Fruit fly (Drosophila melanogaster) whole organism: ENCODE measurements around the gene ImpE1.
A peak's percentile ranks its signal among the peaks of the same experiment; 100 is the strongest.

Experiments
- CG8478 ChIP-seq: fragments of >200 bp; optimal IDR thresholded peaks from 2 replicates; lab custom pipeline; 2018; ENCODE audit warnings: inconsistent platforms
- Dll ChIP-seq: fragments of >200 bp; optimal IDR thresholded peaks from 2 replicates; lab custom pipeline; 2017
- EcR ChIP-seq, 2 experiments: fragments of >200 bp; optimal IDR thresholded peaks; 2 replicates each; lab custom pipeline; 2017; ENCODE audit warnings: missing biosample characterization in 2 of 2, missing genetic modification characterization in 2 of 2, missing genetic modification reagents in 2 of 2
- pan ChIP-seq: fragments of >200 bp; optimal IDR thresholded peaks from 2 replicates; lab custom pipeline; 2017
- psq ChIP-seq: fragments of >200 bp; optimal IDR thresholded peaks from 2 replicates; lab custom pipeline; 2017
- usp ChIP-seq: fragments of >200 bp; optimal IDR thresholded peaks from 2 replicates; lab custom pipeline; 2017; ENCODE audit warnings: missing biosample characterization, missing genetic modification characterization, mixed read lengths

Gene ImpE1

DNA sequence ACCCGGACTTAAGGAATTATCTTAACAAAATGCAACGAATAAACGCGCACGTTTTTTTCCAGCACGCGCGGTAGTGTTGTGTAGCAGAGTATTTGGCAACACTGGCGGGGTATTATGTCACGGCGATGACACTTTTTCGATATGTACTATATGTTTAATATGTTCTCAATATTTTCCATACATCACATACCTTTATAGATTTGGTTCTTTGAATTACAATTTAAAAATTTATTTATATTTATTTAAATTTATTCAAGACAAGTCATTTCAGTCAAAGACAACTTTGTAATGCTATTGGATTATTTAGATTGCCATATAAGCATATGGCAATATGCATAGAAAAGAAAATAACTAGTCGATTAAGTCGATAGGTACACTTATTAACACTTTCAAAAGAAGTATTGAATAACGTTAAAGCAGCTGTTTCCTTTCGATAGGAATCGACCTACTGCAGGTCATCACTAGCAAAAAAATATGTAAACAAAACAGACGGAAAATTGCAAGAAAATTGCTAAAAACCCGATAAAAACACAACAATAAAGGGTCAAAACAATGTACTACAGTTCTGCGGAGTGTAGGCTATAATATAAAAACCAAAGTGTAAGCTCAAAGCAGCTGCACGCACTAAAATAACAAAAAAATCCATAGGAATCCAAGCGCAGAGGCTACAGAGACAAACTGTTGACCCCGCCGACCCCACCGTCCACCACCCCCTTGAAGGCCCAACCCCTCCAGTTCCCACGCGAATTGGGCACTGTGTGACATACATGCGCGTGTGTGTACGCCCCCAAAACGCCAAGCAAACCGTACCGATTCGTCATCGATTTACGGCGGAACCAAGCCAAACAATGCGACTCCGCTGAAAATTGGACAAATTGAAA is 25.9 kb upstream of the ImpE1 start, which contains the start of the genes CG7182 and GAPcenA:
Gene CG7182, minus strand, starts transcription at position 283 of the 881 bp plus-strand sequence.
Gene GAPcenA, plus strand, starts transcription at position 462 of the 881 bp plus-strand sequence.
- TF ChIP-seq Dll (lab: Kevin White, UChicago) (no peak), psq (no peak), CG8478 (lab: Kevin White, UChicago) (no peak), usp (GFP tag; lab: Kevin White, UChicago) (no peak), EcR (GFP tag; optimal IDR thresholded peaks at IDR 0.05; lab: Kevin White, UChicago) (no peak), pan (lab: Kevin White, UChicago) (no peak)

DNA sequence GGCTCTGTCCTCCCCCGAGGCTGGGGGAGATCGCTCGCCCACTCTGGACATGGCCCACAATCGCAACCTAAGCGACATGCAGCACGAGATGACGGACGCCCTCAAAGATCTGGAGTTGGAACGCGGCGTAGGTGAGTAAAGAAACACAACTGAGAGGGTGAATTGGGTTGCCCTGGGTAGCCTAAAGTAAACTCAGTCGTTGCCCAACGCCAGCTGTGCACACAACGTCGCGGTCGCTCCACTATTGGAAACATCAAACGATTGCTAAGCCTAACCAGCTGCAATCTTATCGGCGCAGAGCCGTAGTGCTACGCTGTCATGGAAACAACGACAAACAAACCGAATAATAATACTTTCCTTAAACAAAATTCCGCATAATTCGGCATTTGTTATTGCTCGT is 24.9 kb upstream of the ImpE1 start:
- no peak for TF ChIP-seq EcR (GFP tag; optimal IDR thresholded peaks at IDR 0.05; lab: Kevin White, UChicago)
- TF ChIP-seq pan (lab: Kevin White, UChicago) = no peak
- TF ChIP-seq Dll (lab: Kevin White, UChicago) = no peak
- TF ChIP-seq CG8478 (lab: Kevin White, UChicago) = no peak
- no peak for TF ChIP-seq psq
- no peak for TF ChIP-seq usp (GFP tag; lab: Kevin White, UChicago)

DNA sequence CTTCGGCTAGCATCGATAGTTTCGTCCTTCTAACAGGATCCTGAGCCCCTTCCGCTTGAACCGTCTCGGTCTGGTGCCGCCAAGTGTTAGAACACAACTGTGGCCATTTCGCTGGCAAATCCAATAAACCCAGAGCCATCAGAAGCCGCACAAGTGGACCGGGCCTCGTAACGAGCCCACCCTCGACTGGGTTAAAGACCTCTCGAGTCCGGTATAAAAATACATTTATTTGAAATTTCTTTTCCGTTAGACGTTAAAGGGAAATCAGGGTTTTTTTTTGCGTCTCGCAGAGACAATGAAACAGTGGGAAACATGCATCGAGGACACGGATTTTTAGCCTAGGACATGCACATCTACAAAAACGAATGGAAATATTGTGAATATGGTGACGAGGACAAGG is 16.0 kb upstream of the ImpE1 start, which contains the start of gene Culd:
Gene Culd, minus strand, starts transcription at position 101 of the 400 bp plus-strand sequence.
- no peak for TF ChIP-seq Dll (lab: Kevin White, UChicago)
- no peak for TF ChIP-seq psq
- TF ChIP-seq EcR (GFP tag; optimal IDR thresholded peaks at IDR 0.05; lab: Kevin White, UChicago) = no peak
- TF ChIP-seq CG8478 (lab: Kevin White, UChicago) = no peak
- no peak for TF ChIP-seq usp (GFP tag; lab: Kevin White, UChicago)
- no peak for TF ChIP-seq pan (lab: Kevin White, UChicago)

DNA sequence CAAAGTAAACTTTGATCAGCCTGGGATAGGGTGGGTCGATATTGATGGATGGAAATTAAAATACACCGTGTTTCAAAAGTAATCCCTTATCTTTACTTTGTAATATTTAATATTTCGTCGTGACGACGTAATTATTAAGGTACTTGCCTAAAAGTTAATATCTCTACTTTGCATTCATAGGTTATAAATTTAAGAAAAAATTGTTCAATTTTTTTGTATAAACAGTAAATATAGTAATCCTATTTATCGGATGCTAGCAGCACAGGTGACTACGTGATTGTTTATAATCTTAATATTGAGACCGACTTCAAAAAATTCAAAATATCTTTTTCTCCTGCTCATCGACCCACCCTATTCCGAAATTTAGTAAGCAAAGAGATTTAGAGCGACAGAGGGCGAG is 14.1 kb upstream of the ImpE1 start:
- TF ChIP-seq EcR (GFP tag; optimal IDR thresholded peaks at IDR 0.05; lab: Kevin White, UChicago) (no peak), psq (no peak), usp (GFP tag; lab: Kevin White, UChicago) (no peak), pan (lab: Kevin White, UChicago) (no peak), Dll (lab: Kevin White, UChicago) (no peak), CG8478 (lab: Kevin White, UChicago) (no peak)

DNA sequence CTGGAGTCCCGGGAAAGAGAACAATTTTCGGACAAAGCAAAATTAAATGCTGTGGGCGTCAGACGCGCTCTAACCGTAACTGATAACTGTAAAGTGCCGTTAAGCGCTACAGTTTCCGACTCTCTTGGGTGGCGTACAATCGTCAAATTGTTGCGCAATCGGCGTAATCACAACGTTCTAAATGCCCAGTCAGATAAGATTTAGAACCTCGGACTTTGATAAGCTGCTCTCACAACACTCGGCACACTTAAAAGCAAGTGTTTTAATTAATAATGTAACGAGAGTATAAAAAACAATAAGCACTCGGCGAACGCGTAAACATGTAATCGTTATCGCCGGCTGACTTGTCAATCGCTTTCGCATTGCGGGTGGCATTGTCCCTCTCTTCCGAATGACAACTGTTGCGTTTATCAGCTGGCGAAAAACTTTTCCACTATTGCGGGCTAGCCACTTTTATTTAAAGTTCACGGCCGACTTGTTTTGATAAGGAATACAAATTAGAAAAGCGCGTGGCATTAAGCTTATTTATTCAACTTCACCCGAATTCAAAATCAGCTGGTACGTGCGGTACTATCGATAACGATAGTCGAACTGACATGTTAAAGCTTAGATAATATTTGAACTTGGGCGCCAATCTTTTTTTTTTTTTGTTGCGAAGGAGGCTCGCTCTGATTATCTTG is 13.3 kb upstream of the ImpE1 start:
- TF ChIP-seq psq = no peak

DNA sequence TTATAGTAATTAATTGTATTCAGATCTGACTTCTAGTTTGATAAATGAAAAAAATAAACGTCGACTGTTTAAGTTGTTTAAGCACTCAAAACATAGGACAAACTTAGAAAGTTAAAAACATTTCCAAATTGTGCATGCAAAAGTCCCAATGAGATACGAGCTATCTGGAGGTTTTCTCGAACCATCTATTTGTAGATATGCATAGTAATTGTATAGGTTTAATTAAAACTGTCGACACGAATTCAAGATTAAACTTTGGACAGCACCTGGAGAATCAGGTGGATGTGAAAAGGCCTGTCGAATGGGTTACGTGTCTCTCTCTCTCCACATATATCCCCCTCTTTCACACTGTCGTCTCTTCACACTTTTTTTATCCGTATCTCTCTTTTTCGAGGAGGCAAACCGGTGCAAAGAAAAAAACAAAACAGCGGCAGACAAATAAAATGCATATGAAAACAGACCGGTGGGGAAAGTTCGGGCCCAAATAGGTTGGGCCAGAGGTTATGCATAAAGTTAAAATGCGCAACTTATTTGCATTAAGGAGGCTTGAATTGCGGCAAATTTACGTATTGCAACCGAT is 12.1 kb upstream of the ImpE1 start:
- TF ChIP-seq EcR (GFP tag; optimal IDR thresholded peaks at IDR 0.05; lab: Kevin White, UChicago) = no peak
- TF ChIP-seq usp (GFP tag; lab: Kevin White, UChicago) = no peak
- no peak for TF ChIP-seq Dll (lab: Kevin White, UChicago)
- no peak for TF ChIP-seq pan (lab: Kevin White, UChicago)

DNA sequence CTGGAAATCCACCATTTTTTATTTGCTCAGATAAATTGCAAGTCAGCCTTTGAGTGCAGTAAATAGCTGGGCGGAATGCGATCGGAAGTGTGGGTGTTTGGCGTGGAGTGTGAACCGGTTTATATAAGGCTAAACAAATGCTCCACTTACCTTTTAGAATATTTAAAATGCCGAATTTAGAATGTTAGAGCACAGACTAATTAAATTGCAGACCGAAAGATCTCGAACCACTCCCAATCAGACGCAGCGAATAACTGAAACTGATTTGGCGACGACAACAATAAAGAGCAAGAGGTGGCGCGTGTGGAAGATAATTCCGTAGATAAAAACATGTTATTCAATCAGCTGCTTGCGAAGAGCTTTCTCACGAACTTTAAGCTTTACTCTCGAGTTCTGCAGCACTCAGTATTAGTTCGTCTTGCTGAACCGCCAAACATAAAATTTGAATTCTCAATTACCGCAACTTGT is 11.5 kb upstream of the ImpE1 start, which contains the start of gene Idh:
Gene Idh, minus strand, starts transcription at position 264 of the 468 bp plus-strand sequence.
- TF ChIP-seq pan (lab: Kevin White, UChicago) = no peak
- TF ChIP-seq Dll (lab: Kevin White, UChicago) = no peak

DNA sequence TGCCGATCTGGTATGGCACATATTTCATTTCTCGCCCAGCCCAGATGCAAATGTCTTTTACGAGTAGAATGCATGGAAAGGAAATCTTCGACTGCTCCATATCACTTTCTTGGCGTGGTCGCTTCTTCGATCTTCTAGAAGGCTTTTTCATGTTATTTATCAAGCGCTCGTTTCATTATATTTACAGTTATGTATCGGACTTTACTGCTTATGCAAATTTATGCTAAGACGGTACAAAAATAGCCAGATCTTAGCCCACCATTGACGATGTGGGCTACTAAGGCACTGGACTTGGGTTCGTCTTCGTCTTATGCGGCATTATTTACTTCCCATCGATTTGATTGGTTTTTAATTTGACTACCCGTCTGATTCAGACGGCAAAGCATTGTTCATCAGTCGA is 8.9 kb upstream of the ImpE1 start:
- no peak for TF ChIP-seq Dll (lab: Kevin White, UChicago)
- no peak for TF ChIP-seq CG8478 (lab: Kevin White, UChicago)
- no peak for TF ChIP-seq psq
- no peak for TF ChIP-seq pan (lab: Kevin White, UChicago)

DNA sequence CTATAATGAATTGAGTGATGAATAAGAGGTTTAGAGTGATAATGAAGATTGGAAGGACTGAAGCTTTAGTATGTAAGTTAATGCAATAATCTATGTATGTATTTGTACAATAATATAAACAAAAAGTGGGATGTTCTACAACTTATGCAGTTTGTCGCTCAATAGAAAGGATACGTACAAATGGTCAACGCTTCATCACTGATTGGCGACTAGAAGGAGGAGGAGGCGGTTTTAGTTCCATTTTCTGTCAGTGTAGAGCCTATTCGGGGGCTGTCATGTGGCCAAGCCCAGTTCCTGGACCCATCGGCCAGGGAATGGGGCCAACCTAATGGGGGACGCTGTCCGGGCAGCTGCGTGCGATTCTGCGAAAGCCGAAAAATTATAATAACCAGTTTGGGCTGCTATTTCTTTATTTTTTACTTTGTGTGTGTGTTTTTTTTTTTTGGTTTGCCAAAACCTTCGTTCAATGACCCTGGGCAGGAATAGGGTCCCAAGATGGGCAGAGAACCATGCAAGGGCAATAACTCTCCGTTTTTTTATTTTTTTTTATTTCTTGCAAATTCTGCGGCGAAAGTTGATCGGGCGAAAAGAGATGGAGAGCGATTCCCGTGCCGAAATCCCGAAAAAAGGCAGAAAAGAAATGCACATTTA is 3.4 kb upstream of the ImpE1 start:
- peak in 1 of 2 experiments; percentile 9 for TF ChIP-seq EcR (GFP tag; optimal IDR thresholded peaks at IDR 0.05; lab: Kevin White, UChicago)
- no peak for TF ChIP-seq psq

DNA sequence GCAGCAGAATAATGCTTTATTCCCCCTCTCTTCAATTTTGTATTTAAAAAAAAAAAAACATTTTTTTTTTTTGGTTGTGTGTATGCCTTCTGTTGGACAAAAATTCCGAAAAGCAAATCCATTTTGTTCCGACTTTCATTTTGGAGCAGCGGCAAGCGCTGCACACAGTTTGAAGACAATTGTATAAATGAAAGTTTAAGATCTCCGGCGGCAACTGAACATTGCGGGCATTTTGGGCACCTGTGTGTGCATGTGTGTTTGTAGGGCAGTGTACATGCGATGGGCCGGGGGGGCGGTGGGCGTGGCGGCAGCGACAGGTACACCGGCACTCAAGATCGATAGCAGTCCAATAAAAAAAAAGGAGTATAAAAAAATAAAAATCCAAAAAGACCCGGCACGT is 2.7 kb upstream of the ImpE1 start:
- TF ChIP-seq usp (GFP tag; lab: Kevin White, UChicago) = no peak

DNA sequence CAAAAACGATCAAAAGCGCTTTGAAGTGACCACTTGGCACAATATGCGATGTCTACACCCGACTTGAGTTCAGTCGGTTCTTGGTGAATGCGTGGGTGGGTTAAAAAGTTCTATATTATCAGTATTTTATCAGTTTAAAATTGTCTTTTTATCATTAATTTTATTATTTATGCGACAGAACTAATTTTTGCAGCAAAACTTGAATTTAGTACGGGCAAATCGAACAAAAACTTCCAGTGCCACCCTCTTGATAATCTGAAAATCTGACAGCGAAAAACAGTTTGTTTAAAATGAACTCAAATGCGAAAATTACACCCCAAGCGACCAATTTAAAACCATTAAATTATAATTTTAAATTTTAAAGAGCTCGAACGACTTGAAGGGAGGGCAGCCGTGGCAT is 1.3 kb upstream of the ImpE1 start:
- TF ChIP-seq psq (no peak), usp (GFP tag; lab: Kevin White, UChicago) (no peak)

DNA sequence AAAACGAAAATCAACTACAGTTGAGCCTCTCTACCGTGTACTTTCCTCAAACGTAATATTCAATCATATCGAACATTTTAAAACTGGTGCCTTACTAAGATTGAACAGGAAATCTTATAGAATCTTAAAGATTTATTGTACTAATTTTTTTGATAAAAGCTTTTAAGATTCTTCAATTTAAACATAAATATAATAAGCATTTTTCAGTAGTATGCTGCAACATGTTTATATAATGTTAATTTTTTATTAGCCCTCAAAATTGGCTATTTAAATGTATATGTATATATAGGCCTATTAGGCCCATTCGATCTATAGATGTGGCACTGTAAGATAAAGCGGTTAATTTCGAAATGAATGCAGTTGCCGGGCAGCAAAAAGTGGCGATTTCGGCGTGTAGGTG is 667 bp upstream of the ImpE1 start:
- TF ChIP-seq CG8478 (lab: Kevin White, UChicago) (no peak), EcR (GFP tag; optimal IDR thresholded peaks at IDR 0.05; lab: Kevin White, UChicago) (no peak), Dll (lab: Kevin White, UChicago) (no peak), usp (GFP tag; lab: Kevin White, UChicago) (no peak), pan (lab: Kevin White, UChicago) (no peak), psq (no peak)
